Worm (Caenorhabditis elegans): ENCODE results near the gene sre-45.

DNA sequence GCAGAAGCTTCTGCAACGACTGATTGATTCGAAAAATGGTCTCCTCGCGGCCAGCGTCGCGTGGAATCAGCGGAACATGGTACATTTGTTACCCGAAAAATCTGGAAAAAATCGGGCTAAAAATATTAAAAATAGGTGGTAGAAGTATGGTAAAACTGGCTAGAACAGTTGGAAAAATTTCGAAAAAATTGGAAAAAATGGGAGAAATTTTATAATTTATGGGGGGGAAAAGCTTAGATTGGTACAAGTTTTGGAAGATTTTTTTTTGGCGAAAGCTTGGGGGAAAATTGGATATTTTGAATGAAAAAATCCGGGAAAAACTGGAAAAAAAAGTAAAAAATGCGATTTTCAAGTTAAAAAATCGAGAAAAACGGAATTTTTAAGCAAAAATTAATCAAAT, 29.8 kb downstream of the sre-45 start, which contains the start of gene ddl-2:
- no peak for TF ChIP-seq hmg-1.1 (GFP tag; IDR thresholded peaks at IDR 0.05)
- no peak for TF ChIP-seq egl-43 (GFP tag; IDR thresholded peaks at IDR 0.05)
- TF ChIP-seq Y48G9A.11 (GFP tag; IDR thresholded peaks at IDR 0.05) = no peak
- TF ChIP-seq nhr-76 (tag; optimal IDR thresholded peaks at IDR 0.05) = no peak
- no peak for TF ChIP-seq nhr-11 (tag; optimal IDR thresholded peaks at IDR 0.05)
- no peak for TF ChIP-seq ama-1 (optimal IDR thresholded peaks at IDR 0.05)
- TF ChIP-seq fos-1 (tag; optimal IDR thresholded peaks at IDR 0.05) = no peak
- no peak for TF ChIP-seq T26A8.4 (GFP tag; IDR thresholded peaks at IDR 0.05)
- no peak for TF ChIP-seq lin-39 (tag; optimal IDR thresholded peaks at IDR 0.05)
- TF ChIP-seq nhr-41 (GFP tag; IDR thresholded peaks at IDR 0.05) = no peak

Data from whole organism, L4 larva.